Worm (Caenorhabditis elegans) whole organism, L4 larva: ENCODE results near the gene F58D12.1.

ENCODE experiments used
- aly-2 ChIP-seq: sonication (generic microtip); optimal IDR thresholded peaks from 2 replicates; lab custom pipeline; 2018; ENCODE audit warnings: missing biosample characterization, missing genetic modification characterization
- ama-1 ChIP-seq: fragments of 150-350 bp; optimal IDR thresholded peaks from 2 replicates; lab custom pipeline; 2014; ENCODE audit warnings: inconsistent platforms, mixed read lengths
- cey-2 ChIP-seq: sonication (generic microtip); optimal IDR thresholded peaks from 3 replicates; lab custom pipeline; 2017; ENCODE audit warnings: missing genetic modification characterization, mild to moderate bottlenecking, missing compliant biosample characterization, antibody characterized with exemption, borderline replicate concordance; ENCODE audit not compliant: insufficient read depth
- ctbp-1 ChIP-seq: fragments of 200-800 bp; sonication (Bioruptor generic); IDR thresholded peaks from 2 replicates; pipeline ENCODE4 v1.3.6; 2022; ENCODE audit warnings: missing genetic modification reagents, missing genetic modification characterization, missing compliant biosample characterization
- egl-27 ChIP-seq: sonication (generic microtip); optimal IDR thresholded peaks from 3 replicates; lab custom pipeline; 2017; ENCODE audit warnings: missing biosample characterization, missing genetic modification reagents, missing genetic modification characterization
- fkh-10 ChIP-seq: fragments of 150-350 bp; optimal IDR thresholded peaks from 2 replicates; lab custom pipeline; 2014; ENCODE audit warnings: missing biosample characterization, missing genetic modification reagents, missing genetic modification characterization
- lin-13 ChIP-seq: fragments of 150-350 bp; optimal IDR thresholded peaks from 2 replicates; lab custom pipeline; 2014; ENCODE audit warnings: missing biosample characterization, missing genetic modification reagents, missing genetic modification characterization
- lin-39 ChIP-seq: fragments of 150-350 bp; optimal IDR thresholded peaks from 2 replicates; lab custom pipeline; 2014; ENCODE audit warnings: missing biosample characterization, missing genetic modification reagents, missing genetic modification characterization
- mes-2 ChIP-seq: sonication (generic microtip); optimal IDR thresholded peaks from 2 replicates; lab custom pipeline; 2016; ENCODE audit warnings: missing genotype, mild to moderate bottlenecking, missing genetic modification characterization, missing compliant biosample characterization; ENCODE audit not compliant: poor library complexity, severe bottlenecking
- skn-1 ChIP-seq: fragments of 150-350 bp; optimal IDR thresholded peaks from 2 replicates; lab custom pipeline; 2014; ENCODE audit warnings: missing biosample characterization, missing genetic modification characterization
- snpc-1.2 ChIP-seq: fragments of 200-800 bp; sonication (Bioruptor generic); IDR thresholded peaks from 2 replicates; pipeline ENCODE4 v1.3.6; 2022; ENCODE audit warnings: missing genetic modification reagents, missing genetic modification characterization, missing compliant biosample characterization
- snpc-4 ChIP-seq: fragments of 150-350 bp; optimal IDR thresholded peaks from 2 replicates; lab custom pipeline; 2014; ENCODE audit warnings: missing biosample characterization, missing genetic modification characterization
- tag-97 ChIP-seq: fragments of 200-800 bp; sonication (Bioruptor generic); IDR thresholded peaks from 2 replicates; pipeline ENCODE4 v1.3.6; 2022; ENCODE audit warnings: missing genetic modification characterization, missing compliant biosample characterization
- unc-62 ChIP-seq, 3 experiments: fragments of 150-350 bp in 1 of 3; sonication (generic microtip); optimal IDR thresholded peaks in 2 of 3; peaks in 1 of 3; 1 replicate in 1 of 3; 2 replicates in 2 of 3; lab custom pipeline; 2014 to 2017; ENCODE audit warnings: missing biosample characterization in 3 of 3, missing genetic modification characterization in 3 of 3, missing genetic modification reagents in 3 of 3, missing genotype in 1 of 3

DNA sequence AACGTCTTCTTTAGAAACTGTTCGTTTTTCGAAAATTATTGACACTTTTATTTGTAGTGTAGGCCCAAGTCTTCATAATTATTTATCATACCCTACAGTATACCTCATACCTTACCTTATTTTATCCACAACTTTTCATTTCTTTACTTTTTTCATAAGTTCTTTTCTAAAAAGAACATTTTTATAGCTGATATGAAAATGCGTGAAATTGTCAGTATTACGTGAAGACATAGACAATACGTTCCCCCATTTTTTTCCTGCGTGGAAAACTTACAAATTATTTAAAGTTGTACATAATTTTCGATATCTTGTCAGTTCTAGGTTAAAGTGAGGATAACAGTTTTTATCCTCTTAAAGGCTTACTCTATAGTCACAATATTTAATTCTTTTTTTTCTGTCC is 20.5 kb downstream of the F58D12.1 start:
- TF ChIP-seq cey-2 (tag; lab: Kevin White, UChicago) (no peak), lin-39 (no peak), egl-27 (tag; lab: Kevin White, UChicago) (no peak), snpc-4 (tag; lab: Kevin White, UChicago) (no peak), ama-1 (no peak), ctbp-1 (no peak), lin-13 (no peak), fkh-10 (GFP tag; lab: Kevin White, UChicago) (no peak), skn-1 (tag; lab: Kevin White, UChicago) (no peak), tag-97 (GFP tag; lab: Robert Waterston, UW) (no peak), unc-62 (GFP tag; optimal IDR thresholded peaks at IDR 0.05 in 1 of 2; lab: Kevin White, UChicago) (peak in 1 of 2 experiments; percentile 90), unc-62 (tag; optimal IDR thresholded peaks at IDR 0.05; lab: Kevin White, UChicago) (no peak), aly-2 (tag; lab: Kevin White, UChicago) (no peak), snpc-1.2 (GFP tag; lab: Robert Waterston, UW) (no peak), mes-2 (tag; lab: Kevin White, UChicago) (no peak)
